Worm (Caenorhabditis elegans): Measurements from ENCODE around the gene C33F10.12.
"Not testable (repeated sequence)": the region's sequence is repeated elsewhere in the genome, so short reads cannot be mapped to it uniquely, and the experiment has no call there.

Gene C33F10.12

DNA sequence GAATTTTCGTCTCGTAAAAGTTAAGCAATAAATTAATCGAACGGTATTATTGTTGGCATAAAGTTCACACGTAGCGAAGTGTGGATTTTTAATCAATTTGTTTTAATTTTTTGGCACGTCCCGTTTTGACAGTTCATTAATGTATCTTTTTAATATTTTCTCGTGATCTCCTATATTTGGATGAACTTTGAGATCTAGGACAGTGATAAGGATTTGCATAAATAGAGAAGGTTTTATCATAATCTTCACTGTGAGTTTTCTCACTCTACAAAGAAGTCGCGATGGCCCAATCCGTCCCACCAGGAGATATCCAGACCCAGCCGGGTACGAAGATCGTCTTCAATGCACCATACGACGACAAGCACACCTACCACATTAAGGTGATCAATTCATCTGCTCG lies 12.4 kb downstream of the C33F10.12 start, which contains the start of the genes C33F10.8 and msp-40:
TSS of gene C33F10.8 (minus strand) at position 101 of the 400 bp plus-strand sequence.
TSS of gene msp-40 (plus strand) at position 282 of the 400 bp plus-strand sequence.
- not testable (repeated sequence) for TF ChIP-seq Y55F3AM.14 (GFP tag; optimal IDR thresholded peaks at IDR 0.05); sma-3 (GFP tag; optimal IDR thresholded peaks at IDR 0.05); nhr-25 (tag; optimal IDR thresholded peaks at IDR 0.05)

DNA sequence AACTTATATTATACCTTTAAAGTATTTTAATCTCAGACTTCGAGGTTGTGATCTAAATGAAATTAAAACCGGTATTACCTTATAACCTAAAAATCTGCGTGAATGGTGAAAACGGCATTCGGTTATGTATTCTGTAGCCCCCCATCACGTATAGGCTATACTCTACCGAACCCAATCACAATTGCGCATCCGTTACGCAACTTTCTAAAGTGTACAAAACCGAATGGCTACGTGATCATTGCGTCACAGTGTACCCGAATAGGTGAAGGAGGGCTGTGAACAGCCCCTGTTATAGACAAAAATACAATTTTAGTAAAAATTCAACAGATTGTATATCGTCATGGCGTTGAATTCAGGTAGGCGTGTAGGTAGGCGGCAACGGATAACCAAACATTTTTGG lies 14.9 kb downstream of the C33F10.12 start:
- TF ChIP-seq nhr-6 (tag; optimal IDR thresholded peaks at IDR 0.05) (no peak), mab-5 (tag; optimal IDR thresholded peaks at IDR 0.05) (no peak), R02D3.7 (tag; optimal IDR thresholded peaks at IDR 0.05) (no peak), mdl-1 (tag; optimal IDR thresholded peaks at IDR 0.05) (no peak)

DNA sequence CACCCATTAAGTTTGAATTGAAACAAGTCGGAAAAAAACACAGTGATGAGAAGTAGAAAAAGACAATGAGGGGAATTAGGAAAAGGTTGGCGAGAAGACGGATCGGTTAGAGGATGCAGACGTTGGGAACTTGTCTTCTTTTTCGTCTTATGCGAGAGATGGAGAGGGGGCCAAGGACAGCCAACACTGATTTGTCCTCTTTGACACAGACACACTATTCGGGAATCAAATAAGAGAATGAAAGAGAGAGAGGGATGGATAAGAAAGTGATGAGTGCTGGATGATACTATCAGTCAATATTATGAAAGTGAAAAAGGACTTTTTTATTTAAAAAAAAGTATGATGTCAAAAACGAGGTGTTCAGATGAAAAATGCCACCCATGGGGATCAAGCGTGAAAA lies 15.8 kb downstream of the C33F10.12 start, which contains the start of gene lact-5:
TSS of gene lact-5 (minus strand) at position 1 of the 400 bp plus-strand sequence.
- no peak for TF ChIP-seq nhr-23 (tag; optimal IDR thresholded peaks at IDR 0.05)
- TF ChIP-seq lin-13 (GFP tag; optimal IDR thresholded peaks at IDR 0.05) = no peak
- no peak for TF ChIP-seq snpc-4 (tag; optimal IDR thresholded peaks at IDR 0.05)
- peak; percentile 28 for TF ChIP-seq nhr-25 (tag; optimal IDR thresholded peaks at IDR 0.05)
- peak; percentile 43 for TF ChIP-seq nhr-21 (tag; optimal IDR thresholded peaks at IDR 0.05)
- TF ChIP-seq nhr-12 (tag; optimal IDR thresholded peaks at IDR 0.05) = no peak
- TF ChIP-seq nhr-10 (tag; optimal IDR thresholded peaks at IDR 0.05) = no peak
- TF ChIP-seq ceh-82 (tag; optimal IDR thresholded peaks at IDR 0.05) = no peak
- no peak for TF ChIP-seq nhr-6 (tag; optimal IDR thresholded peaks at IDR 0.05)
- TF ChIP-seq blmp-1 (tag; optimal IDR thresholded peaks at IDR 0.05; ENCODE audit: insufficient read depth) = peak; percentile 94
- TF ChIP-seq fos-1 (tag; optimal IDR thresholded peaks at IDR 0.05) = peak; percentile 37
- TF ChIP-seq sma-9 (GFP tag; optimal IDR thresholded peaks at IDR 0.05) = peak; percentile 18
- TF ChIP-seq sma-9 (tag; optimal IDR thresholded peaks at IDR 0.05) = no peak

DNA sequence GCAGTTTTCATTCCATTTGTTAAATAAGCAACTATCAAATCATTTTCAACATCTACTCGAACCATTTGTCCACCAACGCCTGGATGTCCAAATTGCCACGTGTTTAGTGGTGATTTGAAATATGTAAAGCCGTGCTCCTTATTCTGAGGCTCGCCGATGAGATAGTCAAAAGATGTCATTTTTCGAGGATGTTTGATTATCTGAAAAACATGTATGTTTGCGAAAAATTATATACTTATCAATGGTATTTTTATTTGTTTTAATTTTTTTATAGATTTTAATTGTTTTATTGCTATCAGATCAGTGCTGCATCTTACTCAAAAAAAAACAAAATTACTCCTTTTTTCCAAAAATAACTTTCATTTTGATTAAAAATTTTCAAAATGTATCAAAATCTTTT lies 18.8 kb downstream of the C33F10.12 start:
- no peak for TF ChIP-seq fos-1 (tag; optimal IDR thresholded peaks at IDR 0.05)
- TF ChIP-seq alr-1 (tag; optimal IDR thresholded peaks at IDR 0.05) = no peak
- TF ChIP-seq nhr-10 (tag; optimal IDR thresholded peaks at IDR 0.05) = no peak
- no peak for TF ChIP-seq R02D3.7 (tag; optimal IDR thresholded peaks at IDR 0.05)
- no peak for TF ChIP-seq lin-39 (tag; optimal IDR thresholded peaks at IDR 0.05)
- no peak for TF ChIP-seq sem-4 (tag; optimal IDR thresholded peaks at IDR 0.05)
- TF ChIP-seq nhr-25 (tag; optimal IDR thresholded peaks at IDR 0.05) = no peak
- TF ChIP-seq C34F6.9 (tag; optimal IDR thresholded peaks at IDR 0.05) = no peak

DNA sequence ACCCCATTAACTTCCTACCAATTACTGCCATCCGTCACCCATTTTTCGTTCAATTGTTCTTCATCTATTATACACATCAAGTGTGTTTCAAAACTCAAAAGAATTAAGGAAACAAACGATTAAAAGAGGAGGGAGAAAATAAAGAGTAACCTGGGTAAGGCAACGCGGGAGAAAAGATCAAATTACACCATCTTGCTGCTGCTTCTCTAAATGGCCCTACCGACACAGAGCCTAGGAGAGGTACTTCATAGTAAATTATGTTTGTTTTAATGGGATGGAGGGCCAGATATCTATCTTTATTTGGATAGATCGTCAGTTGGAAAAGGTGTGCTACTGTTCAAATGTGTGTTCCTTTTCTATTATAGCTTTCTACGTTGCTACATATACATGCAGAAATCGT lies 22.2 kb downstream of the C33F10.12 start:
- TF ChIP-seq lsy-2 (tag; optimal IDR thresholded peaks at IDR 0.05) (no peak), sem-4 (tag; optimal IDR thresholded peaks at IDR 0.05) (no peak), aly-2 (tag; optimal IDR thresholded peaks at IDR 0.05) (no peak), elt-1 (tag; optimal IDR thresholded peaks at IDR 0.05) (no peak), sma-3 (GFP tag; optimal IDR thresholded peaks at IDR 0.05) (no peak), unc-62 (GFP tag; optimal IDR thresholded peaks at IDR 0.05) (no peak), nhr-23 (tag; optimal IDR thresholded peaks at IDR 0.05) (no peak), ama-1 (optimal IDR thresholded peaks at IDR 0.05) (no peak), R02D3.7 (tag; optimal IDR thresholded peaks at IDR 0.05) (no peak)

DNA sequence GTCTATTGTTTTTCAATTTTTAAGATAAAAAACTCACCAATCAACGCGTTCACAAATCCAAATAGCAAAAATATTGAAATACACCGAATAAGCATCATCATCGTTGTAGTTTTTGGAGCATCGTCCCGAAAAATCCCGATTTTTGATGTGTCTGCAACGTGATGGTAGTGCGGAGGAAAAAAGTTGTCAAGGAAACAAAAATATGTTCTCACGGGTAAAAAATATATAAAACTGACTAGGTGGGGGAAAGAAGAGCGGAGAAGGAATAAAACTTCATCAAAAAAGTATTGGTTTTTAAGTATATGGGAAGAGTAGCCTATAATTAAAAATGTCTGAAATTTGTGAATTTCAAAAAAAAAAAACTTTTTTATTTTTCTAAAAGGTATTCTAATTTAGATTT lies 25.6 kb downstream of the C33F10.12 start, which contains the start of gene rig-6:
TSS of gene rig-6 (minus strand) at position 101 of the 400 bp plus-strand sequence.
- TF ChIP-seq nhr-6 (tag; optimal IDR thresholded peaks at IDR 0.05) (no peak), nhr-21 (tag; optimal IDR thresholded peaks at IDR 0.05) (no peak), ZK546.5 (tag; optimal IDR thresholded peaks at IDR 0.05) (no peak), mab-5 (tag; optimal IDR thresholded peaks at IDR 0.05) (no peak), C34F6.9 (tag; optimal IDR thresholded peaks at IDR 0.05) (no peak), lsy-2 (tag; optimal IDR thresholded peaks at IDR 0.05) (no peak)

DNA sequence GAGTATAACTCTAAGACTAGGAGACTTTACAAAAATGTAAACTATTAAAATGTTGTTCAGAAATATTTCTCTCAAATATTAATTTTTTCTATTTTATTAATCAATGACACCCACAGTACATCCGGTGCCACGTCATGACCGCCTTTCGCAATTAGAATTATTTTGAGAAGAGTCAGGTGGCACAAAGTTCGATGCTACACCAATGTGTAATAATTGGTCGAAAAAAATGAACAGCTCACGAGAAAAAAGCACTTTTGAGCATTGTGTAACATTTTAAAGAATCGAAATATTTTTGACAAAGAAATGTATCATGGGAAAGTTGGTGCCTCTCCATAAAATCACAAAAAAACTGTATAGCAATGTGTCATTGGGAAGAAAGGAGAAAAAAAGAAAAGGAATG lies 30.8 kb downstream of the C33F10.12 start:
- no peak for TF ChIP-seq nhr-23 (tag; optimal IDR thresholded peaks at IDR 0.05)
- TF ChIP-seq sma-9 (GFP tag; optimal IDR thresholded peaks at IDR 0.05) = peak; percentile 11
- TF ChIP-seq sma-9 (tag; optimal IDR thresholded peaks at IDR 0.05) = no peak
- no peak for TF ChIP-seq aly-2 (tag; optimal IDR thresholded peaks at IDR 0.05)
- TF ChIP-seq nhr-129 (tag; optimal IDR thresholded peaks at IDR 0.05) = peak; percentile 7
- peak; percentile 55 for TF ChIP-seq crh-2 (tag; optimal IDR thresholded peaks at IDR 0.05)

Data from whole organism, L2 larva.